Fruit fly (Drosophila melanogaster) whole organism, embryonic: ENCODE measurements around the gene CG46309.

Experiments
- Blimp-1 ChIP-seq: fragments of 200-800 bp; sonication (Bioruptor generic); optimal IDR thresholded peaks from 3 replicates; lab custom pipeline; 2018; ENCODE audit warnings: missing biosample characterization, missing genetic modification characterization, mild to moderate bottlenecking, moderate library complexity, missing genetic modification reagents
- CG10274 ChIP-seq: fragments of 200-800 bp; sonication (Bioruptor generic); optimal IDR thresholded peaks from 3 replicates; lab custom pipeline; 2017; ENCODE audit warnings: missing biosample characterization, mild to moderate bottlenecking, missing genetic modification characterization
- CG10543 ChIP-seq: fragments of 200-800 bp; sonication (Bioruptor generic); optimal IDR thresholded peaks from 3 replicates; lab custom pipeline; 2017; ENCODE audit warnings: missing biosample characterization, mild to moderate bottlenecking, missing genetic modification characterization, moderate library complexity
- CG11093 ChIP-seq: fragments of 200-800 bp; sonication (Bioruptor generic); IDR thresholded peaks from 3 replicates; pipeline ENCODE4 v1.3.6; 2022; ENCODE audit warnings: missing biosample characterization, missing genetic modification characterization
- CG15479 ChIP-seq: fragments of 200-800 bp; sonication (Bioruptor generic); optimal IDR thresholded peaks from 3 replicates; lab custom pipeline; 2019; ENCODE audit warnings: missing biosample characterization, mild to moderate bottlenecking, missing genetic modification characterization, moderate library complexity
- CG17361 ChIP-seq: fragments of 200-800 bp; sonication (Bioruptor generic); IDR thresholded peaks from 3 replicates; pipeline ENCODE4 v1.3.6; 2022; ENCODE audit warnings: missing biosample characterization, missing genetic modification characterization
- CG18262 ChIP-seq: fragments of 200-800 bp; optimal IDR thresholded peaks from 3 replicates; lab custom pipeline; 2019; ENCODE audit warnings: missing biosample characterization, mild to moderate bottlenecking, missing genetic modification characterization, moderate library complexity
- CG2116 ChIP-seq: fragments of 200-800 bp; sonication (Bioruptor generic); optimal IDR thresholded peaks from 3 replicates; lab custom pipeline; 2018; ENCODE audit warnings: missing biosample characterization, mild to moderate bottlenecking, missing genetic modification characterization
- CG2120 ChIP-seq: fragments of 200-800 bp; sonication (Bioruptor generic); optimal IDR thresholded peaks from 3 replicates; lab custom pipeline; 2016; ENCODE audit warnings: missing biosample characterization, missing genetic modification characterization
- CG3281 ChIP-seq: fragments of 200-800 bp; sonication (Bioruptor generic); optimal IDR thresholded peaks from 3 replicates; lab custom pipeline; 2017; ENCODE audit warnings: missing biosample characterization, mild to moderate bottlenecking, missing genetic modification characterization
- CG43689 ChIP-seq: fragments of 200-800 bp; sonication (Bioruptor generic); IDR thresholded peaks from 2 replicates; pipeline ENCODE4 v1.3.6; 2022; ENCODE audit warnings: missing biosample characterization, missing genetic modification characterization
- CG4424 ChIP-seq: fragments of 200-800 bp; sonication (Bioruptor generic); optimal IDR thresholded peaks from 3 replicates; lab custom pipeline; 2016; ENCODE audit warnings: missing biosample characterization, missing genetic modification characterization
- CG7556 ChIP-seq: fragments of 200-800 bp; sonication (Bioruptor generic); optimal IDR thresholded peaks from 2 replicates; lab custom pipeline; 2017; ENCODE audit warnings: missing biosample characterization, mild to moderate bottlenecking, missing genetic modification characterization
- CG8089 ChIP-seq: fragments of 200-800 bp; sonication (Bioruptor generic); optimal IDR thresholded peaks from 3 replicates; lab custom pipeline; 2016; ENCODE audit warnings: missing biosample characterization, missing genetic modification characterization
- CG8388 ChIP-seq: fragments of 200-800 bp; sonication (Bioruptor generic); optimal IDR thresholded peaks from 2 replicates; lab custom pipeline; 2019; ENCODE audit warnings: missing biosample characterization, mild to moderate bottlenecking, missing genetic modification characterization, moderate library complexity
- CG9727 ChIP-seq: fragments of 200-800 bp; sonication (Bioruptor generic); optimal IDR thresholded peaks from 3 replicates; lab custom pipeline; 2017; ENCODE audit warnings: missing biosample characterization, mild to moderate bottlenecking, missing genetic modification characterization
- CG9817 ChIP-seq: fragments of 200-800 bp; sonication (Bioruptor generic); optimal IDR thresholded peaks from 2 replicates; lab custom pipeline; 2018; ENCODE audit warnings: missing biosample characterization, mild to moderate bottlenecking, missing genetic modification characterization, moderate library complexity
- Dad ChIP-seq: fragments of 200-800 bp; sonication (Bioruptor generic); optimal IDR thresholded peaks from 3 replicates; lab custom pipeline; 2016; ENCODE audit warnings: missing biosample characterization, missing genetic modification characterization
- E2f2 ChIP-seq: fragments of 200-800 bp; sonication (Bioruptor generic); IDR thresholded peaks from 2 replicates; pipeline ENCODE4 v1.3.6; 2022; ENCODE audit warnings: missing biosample characterization, missing genetic modification characterization
- HLH3B ChIP-seq: fragments of 200-800 bp; sonication (Bioruptor generic); IDR thresholded peaks from 2 replicates; pipeline ENCODE4 v1.3.6; 2022; ENCODE audit warnings: missing biosample characterization, missing genetic modification characterization
- Scr ChIP-seq: fragments of 200-800 bp; sonication (Bioruptor generic); IDR thresholded peaks from 2 replicates; pipeline ENCODE4 v1.3.6; 2022; ENCODE audit warnings: missing biosample characterization, missing genetic modification characterization; ENCODE audit not compliant: partially characterized antibody
- Spps ChIP-seq: fragments of 200-800 bp; sonication (Bioruptor generic); optimal IDR thresholded peaks from 2 replicates; lab custom pipeline; 2018; ENCODE audit warnings: missing biosample characterization, mild to moderate bottlenecking, missing genetic modification characterization
- YL-1 ChIP-seq: fragments of 200-800 bp; sonication (Bioruptor generic); optimal IDR thresholded peaks from 3 replicates; lab custom pipeline; 2017; ENCODE audit warnings: missing biosample characterization, mild to moderate bottlenecking, missing genetic modification characterization
- ac ChIP-seq: fragments of 200-800 bp; sonication (Bioruptor generic); optimal IDR thresholded peaks from 3 replicates; lab custom pipeline; 2017; ENCODE audit warnings: missing biosample characterization, mild to moderate bottlenecking, missing genetic modification characterization
- amos ChIP-seq: fragments of 200-800 bp; sonication (Bioruptor generic); IDR thresholded peaks from 2 replicates; pipeline ENCODE4 v1.3.6; 2022; ENCODE audit warnings: missing biosample characterization, missing genetic modification characterization; ENCODE audit not compliant: partially characterized antibody
- ash1 ChIP-seq: fragments of 200-800 bp; sonication (Bioruptor generic); optimal IDR thresholded peaks from 2 replicates; lab custom pipeline; 2018; ENCODE audit warnings: missing biosample characterization, mild to moderate bottlenecking, missing genetic modification characterization
- cato ChIP-seq: fragments of 200-800 bp; sonication (Bioruptor generic); optimal IDR thresholded peaks from 2 replicates; lab custom pipeline; 2016; ENCODE audit warnings: missing biosample characterization, missing genetic modification characterization, borderline replicate concordance
- crc ChIP-seq: fragments of 200-800 bp; sonication (Bioruptor generic); optimal IDR thresholded peaks from 2 replicates; lab custom pipeline; 2016; ENCODE audit warnings: missing biosample characterization, missing genetic modification characterization
- da ChIP-seq: fragments of 200-800 bp; sonication (Bioruptor generic); optimal IDR thresholded peaks from 2 replicates; lab custom pipeline; 2016; ENCODE audit warnings: missing biosample characterization, missing genetic modification characterization
- en ChIP-seq: fragments of 200-800 bp; sonication (Bioruptor generic); optimal IDR thresholded peaks from 2 replicates; lab custom pipeline; 2016; ENCODE audit warnings: missing biosample characterization, missing genetic modification characterization
- fd3F ChIP-seq: fragments of 200-800 bp; sonication (Bioruptor generic); optimal IDR thresholded peaks from 2 replicates; lab custom pipeline; 2018; ENCODE audit warnings: missing biosample characterization, mild to moderate bottlenecking, missing genetic modification characterization, moderate library complexity
- fd96Cb ChIP-seq: fragments of 200-800 bp; sonication (Bioruptor generic); optimal IDR thresholded peaks from 2 replicates; lab custom pipeline; 2018; ENCODE audit warnings: missing biosample characterization, mild to moderate bottlenecking, missing genetic modification characterization, moderate library complexity
- gsb ChIP-seq: fragments of 200-800 bp; sonication (Bioruptor generic); IDR thresholded peaks from 2 replicates; pipeline ENCODE4 v1.3.6; 2022; ENCODE audit warnings: missing biosample characterization, missing genetic modification characterization
- gt ChIP-seq: fragments of 200-800 bp; sonication (Bioruptor generic); IDR thresholded peaks from 2 replicates; pipeline ENCODE4 v1.3.6; 2022; ENCODE audit warnings: missing biosample characterization, missing genetic modification characterization
- hbn ChIP-seq: fragments of 200-800 bp; sonication (Bioruptor generic); IDR thresholded peaks from 2 replicates; pipeline ENCODE4 v1.3.6; 2022; ENCODE audit warnings: missing biosample characterization, missing genetic modification characterization; ENCODE audit not compliant: partially characterized antibody
- maf-S ChIP-seq: fragments of 200-800 bp; sonication (Bioruptor generic); optimal IDR thresholded peaks from 2 replicates; lab custom pipeline; 2016; ENCODE audit warnings: missing biosample characterization, missing genetic modification characterization
- nmo ChIP-seq: fragments of 200-800 bp; sonication (Bioruptor generic); optimal IDR thresholded peaks from 2 replicates; lab custom pipeline; 2018; ENCODE audit warnings: missing biosample characterization, mild to moderate bottlenecking, missing genetic modification characterization, moderate library complexity
- schlank ChIP-seq: fragments of 200-800 bp; sonication (Bioruptor generic); optimal IDR thresholded peaks from 2 replicates; lab custom pipeline; 2018; ENCODE audit warnings: missing biosample characterization, mild to moderate bottlenecking, missing genetic modification characterization
- sens-2 ChIP-seq: fragments of 200-800 bp; sonication (Bioruptor generic); IDR thresholded peaks from 2 replicates; pipeline ENCODE4 v1.3.6; 2022; ENCODE audit warnings: missing biosample characterization, missing genetic modification characterization
- shn ChIP-seq: fragments of 200-800 bp; sonication (Bioruptor generic); optimal IDR thresholded peaks from 3 replicates; lab custom pipeline; 2016; ENCODE audit warnings: missing biosample characterization, missing genetic modification characterization
- tap ChIP-seq: fragments of 200-800 bp; optimal IDR thresholded peaks from 3 replicates; lab custom pipeline; 2019; ENCODE audit warnings: missing biosample characterization, mild to moderate bottlenecking, missing genetic modification characterization, moderate library complexity
- tna ChIP-seq: fragments of 200-800 bp; sonication (Bioruptor generic); IDR thresholded peaks from 2 replicates; pipeline ENCODE4 v1.3.6; 2022; ENCODE audit warnings: missing biosample characterization, missing genetic modification characterization; ENCODE audit not compliant: partially characterized antibody

The CG46309 gene

DNA sequence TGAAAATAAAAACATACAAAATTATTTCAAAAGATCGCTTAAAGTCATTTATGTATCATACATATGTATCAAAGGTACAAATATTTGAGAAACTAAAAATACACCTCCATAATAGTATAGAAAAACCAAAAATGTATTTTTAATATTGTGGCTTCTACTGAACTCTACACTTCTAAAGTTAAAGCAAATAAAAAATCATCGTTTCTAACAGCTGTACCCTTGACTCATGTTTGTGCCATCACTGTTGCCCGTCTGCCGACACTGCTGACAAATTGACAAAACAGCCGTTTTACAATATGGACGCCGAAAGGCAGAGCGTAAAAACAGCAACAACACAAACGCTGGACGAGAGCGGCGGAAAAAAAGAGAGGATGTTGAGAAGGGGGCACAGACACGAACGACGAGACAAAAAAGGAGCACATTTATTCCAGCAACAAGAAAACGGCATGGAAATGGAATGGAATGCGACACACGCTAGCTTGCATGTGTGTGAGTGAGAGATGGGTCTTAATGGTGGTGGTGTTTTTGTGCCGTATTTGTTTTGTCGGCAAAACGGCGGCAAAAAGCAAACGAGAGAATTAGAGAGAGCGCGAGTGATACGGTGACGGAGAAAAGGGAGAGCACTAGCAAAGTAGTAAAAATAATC lies 34.9 kb upstream of the CG46309 start (continued):
- no peak for TF ChIP-seq gt (GFP tag; lab: Robert Waterston, UW)
- TF ChIP-seq CG9727 (GFP tag; lab: Kevin White, UChicago) = peak; percentile 86
- TF ChIP-seq CG3281 (GFP tag; lab: Kevin White, UChicago) = peak; percentile 92
- peak; percentile 77 for TF ChIP-seq Spps
- TF ChIP-seq CG17361 (GFP tag; lab: Robert Waterston, UW) = no peak
- TF ChIP-seq Scr (GFP tag; lab: Robert Waterston, UW) = no peak
- TF ChIP-seq crc (GFP tag; lab: Kevin White, UChicago) = peak; percentile 69
- no peak for TF ChIP-seq YL-1 (GFP tag; lab: Kevin White, UChicago)
- peak; percentile 48 for TF ChIP-seq ash1
- TF ChIP-seq CG2120 (GFP tag; lab: Kevin White, UChicago) = peak; percentile 94
- peak; percentile 79 for TF ChIP-seq Blimp-1 (GFP tag; lab: Kevin White, UChicago)
- peak; percentile 71 for TF ChIP-seq CG10543 (GFP tag; lab: Kevin White, UChicago)
- TF ChIP-seq tna (GFP tag; lab: Robert Waterston, UW) = no peak
- TF ChIP-seq CG9817 = peak; percentile 74
- peak; percentile 66; the same call in 2 of the 3 replicates for TF ChIP-seq CG11093 (GFP tag; lab: Robert Waterston, UW)
- TF ChIP-seq CG8388 (GFP tag; lab: Kevin White, UChicago) = peak; percentile 81
- no peak for TF ChIP-seq HLH3B
- TF ChIP-seq fd3F (GFP tag; lab: Kevin White, UChicago) = peak; percentile 76
- TF ChIP-seq CG4424 (GFP tag; lab: Kevin White, UChicago) = peak; percentile 85
- peak; percentile 81 for TF ChIP-seq CG7556 (GFP tag; lab: Kevin White, UChicago)
- TF ChIP-seq CG15479 (GFP tag; lab: Kevin White, UChicago) = peak; percentile 90
- TF ChIP-seq E2f2 (GFP tag; lab: Robert Waterston, UW) = no peak
- no peak for TF ChIP-seq CG43689 (GFP tag; lab: Robert Waterston, UW)
- peak; percentile 83 for TF ChIP-seq nmo (GFP tag; lab: Kevin White, UChicago)
- TF ChIP-seq hbn (GFP tag; lab: Robert Waterston, UW) = no peak
- TF ChIP-seq Dad (GFP tag; lab: Kevin White, UChicago) = peak; percentile 84
- TF ChIP-seq shn (GFP tag; lab: Kevin White, UChicago) = peak; percentile 88
- peak; percentile 83 for TF ChIP-seq fd96Cb (tag; lab: Kevin White, UChicago)
- peak; percentile 62 for TF ChIP-seq en
- TF ChIP-seq cato (GFP tag; lab: Kevin White, UChicago) = peak; percentile 52
- TF ChIP-seq CG10274 (GFP tag; lab: Kevin White, UChicago) = peak; percentile 75
- TF ChIP-seq amos = no peak
- TF ChIP-seq gsb = no peak
- peak; percentile 71 for TF ChIP-seq maf-S (GFP tag; lab: Kevin White, UChicago)
- TF ChIP-seq tap (tag; lab: Kevin White, UChicago) = peak; percentile 73
- peak; percentile 58 for TF ChIP-seq CG2116 (GFP tag; lab: Kevin White, UChicago)
- TF ChIP-seq sens-2 (GFP tag; lab: Robert Waterston, UW) = no peak
- no peak for TF ChIP-seq ac (GFP tag; lab: Kevin White, UChicago)
- TF ChIP-seq CG8089 (GFP tag; lab: Kevin White, UChicago) = peak; percentile 55
- peak; percentile 65 for TF ChIP-seq schlank (tag; lab: Kevin White, UChicago)
- peak; percentile 91 for TF ChIP-seq CG18262 (tag; lab: Kevin White, UChicago)
- TF ChIP-seq da (GFP tag; lab: Kevin White, UChicago) = peak; percentile 26
